Worm (Caenorhabditis elegans) whole organism, late embryonic: ENCODE results near the gene spo-11.
A peak's percentile ranks its signal among the peaks of the same experiment; 100 is the strongest.

Source experiments
- F13H6.1 ChIP-seq: sonication (generic microtip); optimal IDR thresholded peaks from 2 replicates; lab custom pipeline; 2016; ENCODE audit warnings: missing genetic modification characterization, missing compliant biosample characterization
- T23F11.4 ChIP-seq: fragments of 200-800 bp; sonication (Bioruptor generic); optimal IDR thresholded peaks from 2 replicates; lab custom pipeline; 2018; ENCODE audit warnings: mild to moderate bottlenecking, missing genetic modification characterization, missing compliant biosample characterization
- Y22D7AL.16 ChIP-seq: sonication (generic microtip); optimal IDR thresholded peaks from 2 replicates; lab custom pipeline; 2016; ENCODE audit warnings: missing genetic modification characterization, missing compliant biosample characterization
- ceh-14 ChIP-seq: sonication (generic microtip); optimal IDR thresholded peaks from 2 replicates; lab custom pipeline; 2016; ENCODE audit warnings: missing genotype, missing genetic modification characterization, missing compliant biosample characterization
- ceh-18 ChIP-seq: sonication (generic microtip); optimal IDR thresholded peaks from 2 replicates; lab custom pipeline; 2016; ENCODE audit warnings: missing genetic modification characterization, missing compliant biosample characterization
- ceh-2 ChIP-seq: sonication (generic microtip); optimal IDR thresholded peaks from 2 replicates; lab custom pipeline; 2016; ENCODE audit warnings: missing genotype, missing genetic modification characterization, missing compliant biosample characterization
- ceh-22 ChIP-seq: sonication (generic microtip); optimal IDR thresholded peaks from 2 replicates; lab custom pipeline; 2017; ENCODE audit warnings: missing biosample characterization, missing genetic modification characterization
- ceh-24 ChIP-seq: sonication (generic microtip); optimal IDR thresholded peaks from 2 replicates; lab custom pipeline; 2016; ENCODE audit warnings: mild to moderate bottlenecking, missing genetic modification characterization, missing compliant biosample characterization
- ceh-30 ChIP-seq: fragments of 150-350 bp; optimal IDR thresholded peaks from 2 replicates; lab custom pipeline; 2014; ENCODE audit warnings: missing biosample characterization, missing genetic modification characterization
- ceh-31 ChIP-seq: sonication (generic microtip); optimal IDR thresholded peaks from 2 replicates; lab custom pipeline; 2016; ENCODE audit warnings: missing genetic modification characterization, missing compliant biosample characterization
- ceh-34 ChIP-seq: sonication (generic microtip); optimal IDR thresholded peaks from 2 replicates; lab custom pipeline; 2016; ENCODE audit warnings: mild to moderate bottlenecking, missing genetic modification characterization, missing compliant biosample characterization
- ceh-45 ChIP-seq: fragments of 200-800 bp; sonication (Bioruptor generic); IDR thresholded peaks from 2 replicates; pipeline ENCODE4 v1.3.6; 2022; ENCODE audit warnings: missing genetic modification reagents, missing genetic modification characterization, missing compliant biosample characterization
- dve-1 ChIP-seq: sonication (generic microtip); optimal IDR thresholded peaks from 2 replicates; lab custom pipeline; 2017; ENCODE audit warnings: antibody characterized with exemption, mild to moderate bottlenecking, missing genetic modification characterization, missing compliant biosample characterization
- elt-2 ChIP-seq: sonication (generic microtip); optimal IDR thresholded peaks from 2 replicates; lab custom pipeline; 2016; ENCODE audit warnings: missing genetic modification reagents, missing genetic modification characterization, missing compliant biosample characterization
- ets-4 ChIP-seq: sonication (generic microtip); optimal IDR thresholded peaks from 2 replicates; lab custom pipeline; 2016; ENCODE audit warnings: missing genetic modification characterization, missing compliant biosample characterization
- eyg-1 ChIP-seq: sonication (generic microtip); optimal IDR thresholded peaks from 2 replicates; lab custom pipeline; 2016; ENCODE audit warnings: missing genotype, missing genetic modification characterization, missing compliant biosample characterization
- fkh-10 ChIP-seq: fragments of 150-350 bp; optimal IDR thresholded peaks from 2 replicates; lab custom pipeline; 2014; ENCODE audit warnings: missing biosample characterization, missing genetic modification reagents, missing genetic modification characterization
- gmeb-2 ChIP-seq: sonication (generic microtip); optimal IDR thresholded peaks from 2 replicates; lab custom pipeline; 2016; ENCODE audit warnings: missing genetic modification characterization, inconsistent platforms, missing compliant biosample characterization
- hlh-15 ChIP-seq: sonication (generic microtip); optimal IDR thresholded peaks from 2 replicates; lab custom pipeline; 2016; ENCODE audit warnings: missing genetic modification characterization, missing compliant biosample characterization
- hlh-30 ChIP-seq: sonication (generic microtip); optimal IDR thresholded peaks from 2 replicates; lab custom pipeline; 2017; ENCODE audit warnings: antibody characterized with exemption, missing genetic modification characterization, missing compliant biosample characterization; ENCODE audit not compliant: insufficient read depth
- lim-6 ChIP-seq: sonication (generic microtip); optimal IDR thresholded peaks from 2 replicates; lab custom pipeline; 2016; ENCODE audit warnings: missing genetic modification characterization, missing compliant biosample characterization
- nfya-1 ChIP-seq: sonication (generic microtip); optimal IDR thresholded peaks from 2 replicates; lab custom pipeline; 2017; ENCODE audit warnings: missing genetic modification characterization, mild to moderate bottlenecking, missing compliant biosample characterization, antibody characterized with exemption, moderate library complexity
- nhr-232 ChIP-seq: sonication (generic microtip); optimal IDR thresholded peaks from 2 replicates; lab custom pipeline; 2016; ENCODE audit warnings: missing genetic modification characterization, missing compliant biosample characterization
- pat-9 ChIP-seq: fragments of 200-800 bp; sonication (Bioruptor generic); optimal IDR thresholded peaks from 2 replicates; lab custom pipeline; 2018; ENCODE audit warnings: mild to moderate bottlenecking, missing genetic modification characterization, moderate library complexity, missing compliant biosample characterization
- pax-1 ChIP-seq: fragments of 150-350 bp; optimal IDR thresholded peaks from 2 replicates; lab custom pipeline; 2014; ENCODE audit warnings: missing biosample characterization, missing genetic modification characterization
- pha-2 ChIP-seq: sonication (generic microtip); optimal IDR thresholded peaks from 2 replicates; lab custom pipeline; 2017; ENCODE audit warnings: mild to moderate bottlenecking, missing genetic modification characterization, missing compliant biosample characterization
- pha-4 ChIP-seq: fragments of 150-350 bp; optimal IDR thresholded peaks from 2 replicates; lab custom pipeline; 2018; ENCODE audit warnings: missing biosample characterization, missing genetic modification reagents, missing genetic modification characterization
- ref-2 ChIP-seq: sonication (generic microtip); optimal IDR thresholded peaks from 2 replicates; lab custom pipeline; 2016; ENCODE audit warnings: missing genetic modification characterization, missing compliant biosample characterization
- rnt-1 ChIP-seq: sonication (generic microtip); optimal IDR thresholded peaks from 2 replicates; lab custom pipeline; 2016; ENCODE audit warnings: missing genetic modification characterization, missing compliant biosample characterization
- sdc-2 ChIP-seq: sonication (generic microtip); optimal IDR thresholded peaks from 2 replicates; lab custom pipeline; 2016; ENCODE audit warnings: missing genotype, missing genetic modification characterization, missing compliant biosample characterization
- sox-2 ChIP-seq: fragments of 200-800 bp; sonication (Bioruptor generic); IDR thresholded peaks from 2 replicates; pipeline ENCODE4 v1.3.6; 2022; ENCODE audit warnings: missing genetic modification reagents, missing genetic modification characterization, missing compliant biosample characterization
- syd-9 ChIP-seq: sonication (generic microtip); optimal IDR thresholded peaks from 2 replicates; lab custom pipeline; 2016; ENCODE audit warnings: mild to moderate bottlenecking, missing genetic modification characterization, moderate library complexity, missing compliant biosample characterization
- tbx-2 ChIP-seq: sonication (generic microtip); optimal IDR thresholded peaks from 2 replicates; lab custom pipeline; 2016; ENCODE audit warnings: missing genetic modification characterization, missing compliant biosample characterization
- ttx-3 ChIP-seq: sonication (generic microtip); optimal IDR thresholded peaks from 2 replicates; lab custom pipeline; 2016; ENCODE audit warnings: missing genetic modification reagents, missing genetic modification characterization, missing compliant biosample characterization
- unc-3 ChIP-seq, 2 experiments: fragments of 200-800 bp in 1 of 2; sonication (Bioruptor generic) in 1 of 2; sonication (generic microtip) in 1 of 2; conservative IDR thresholded peaks in 1 of 2; optimal IDR thresholded peaks in 1 of 2; 2 replicates each; pipeline versions ENCODE4 v1.3.6 to Lab custom; 2016 to 2022; ENCODE audit warnings: missing compliant biosample characterization in 2 of 2, missing genetic modification characterization in 2 of 2, missing genetic modification reagents in 1 of 2
- unc-42 ChIP-seq: sonication (generic microtip); optimal IDR thresholded peaks from 2 replicates; lab custom pipeline; 2016; ENCODE audit warnings: missing genotype, missing genetic modification characterization, missing compliant biosample characterization
- unc-55 ChIP-seq: sonication (generic microtip); optimal IDR thresholded peaks from 2 replicates; lab custom pipeline; 2017; ENCODE audit warnings: missing biosample characterization, missing genetic modification reagents, missing genetic modification characterization
- unc-86 ChIP-seq: sonication (generic microtip); optimal IDR thresholded peaks from 2 replicates; lab custom pipeline; 2016; ENCODE audit warnings: missing genetic modification characterization, missing compliant biosample characterization

spo-11 gene

DNA sequence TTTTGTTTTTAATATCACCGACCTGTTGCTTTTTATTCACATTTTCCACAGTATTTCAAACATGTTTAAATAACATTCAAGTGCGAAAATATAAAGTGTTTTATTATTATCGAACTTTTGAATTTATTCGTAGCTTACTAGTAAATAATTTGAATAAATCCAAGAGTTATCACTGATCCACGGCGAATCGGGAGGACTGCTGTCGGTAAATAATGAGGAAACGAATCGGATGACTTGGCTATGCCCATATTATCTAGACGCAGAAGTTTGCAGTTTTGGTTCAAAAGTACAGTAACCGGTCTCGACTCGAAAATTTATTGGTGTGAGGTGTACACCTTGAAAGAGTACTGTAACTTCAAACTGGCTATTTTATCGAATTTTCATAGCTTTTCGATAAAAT is 31.9 kb upstream of the spo-11 start:
- TF ChIP-seq dve-1 (tag; lab: Kevin White, UChicago): no peak
- no peak for TF ChIP-seq fkh-10
- TF ChIP-seq ceh-14 (tag; lab: Kevin White, UChicago): no peak
- TF ChIP-seq ceh-30 (tag; lab: Kevin White, UChicago): no peak
- no peak for TF ChIP-seq lim-6 (tag; lab: Kevin White, UChicago)
- TF ChIP-seq pha-2 (tag; lab: Kevin White, UChicago): no peak
- TF ChIP-seq ets-4: no peak
- no peak for TF ChIP-seq ceh-24
- TF ChIP-seq ttx-3 (tag; lab: Kevin White, UChicago): no peak
- no peak for TF ChIP-seq sdc-2 (tag; lab: Kevin White, UChicago)
- TF ChIP-seq Y22D7AL.16 (tag; lab: Kevin White, UChicago): no peak
- no peak for TF ChIP-seq pat-9 (tag; lab: Kevin White, UChicago)
- no peak for TF ChIP-seq hlh-30
- no peak for TF ChIP-seq eyg-1
- TF ChIP-seq unc-55 (GFP tag; lab: Kevin White, UChicago): no peak
- no peak for TF ChIP-seq ceh-31 (tag; lab: Kevin White, UChicago)

ce11 chrIV:11154425-11155114 is 29.9 kb upstream of the spo-11 start, which contains the start of gene C08F8.3:
C08F8.3 (plus strand) TSS chrIV:11155044.
- peak; percentile 37 for TF ChIP-seq nfya-1

- no peak for TF ChIP-seq dve-1 (tag; lab: Kevin White, UChicago)
- TF ChIP-seq ttx-3 (tag; lab: Kevin White, UChicago): no peak
- no peak for TF ChIP-seq nfya-1
- TF ChIP-seq unc-55 (GFP tag; lab: Kevin White, UChicago): no peak
- no peak for TF ChIP-seq T23F11.4 (GFP tag; lab: Kevin White, UChicago)
- no peak for TF ChIP-seq F13H6.1 (tag; lab: Kevin White, UChicago)
- no peak for TF ChIP-seq syd-9 (tag; lab: Kevin White, UChicago)
- no peak for TF ChIP-seq ceh-22 (tag; lab: Kevin White, UChicago)
- TF ChIP-seq pax-1 (tag; lab: Kevin White, UChicago): no peak
- no peak for TF ChIP-seq elt-2 (tag; lab: Kevin White, UChicago)
- no peak for TF ChIP-seq hlh-15 (tag; lab: Kevin White, UChicago)
- TF ChIP-seq ref-2: no peak
- TF ChIP-seq pha-4 (tag; lab: Kevin White, UChicago): no peak
- no peak for TF ChIP-seq tbx-2
- no peak for TF ChIP-seq ceh-31 (tag; lab: Kevin White, UChicago)
- TF ChIP-seq, all 69 proteins: peak for 0
Observed at ce11 chrIV:11150844-11151243, 26.2 kb upstream of the spo-11 start, which contains the start of gene C08F8.2. C08F8.2 (plus strand) TSS chrIV:11150997.

- TF ChIP-seq unc-86 (tag; lab: Kevin White, UChicago) (no peak), dve-1 (tag; lab: Kevin White, UChicago) (peak; percentile 54), ceh-45 (GFP tag; lab: Robert Waterston, UW) (no peak), pax-1 (tag; lab: Kevin White, UChicago) (peak; percentile 66), gmeb-2 (peak; percentile 12), ceh-34 (peak; percentile 14), unc-3 (GFP tag; conservative IDR thresholded peaks at IDR 0.05; lab: Robert Waterston, UW) (peak; percentile 29; the same call in 1 of the 2 replicates), unc-3 (tag; optimal IDR thresholded peaks at IDR 0.05; lab: Kevin White, UChicago) (no peak), sox-2 (GFP tag; lab: Robert Waterston, UW) (no peak), hlh-30 (no peak), ceh-18 (tag; lab: Kevin White, UChicago) (peak; percentile 39), unc-55 (GFP tag; lab: Kevin White, UChicago) (peak; percentile 37), nfya-1 (peak; percentile 90), pha-4 (tag; lab: Kevin White, UChicago) (no peak), unc-42 (peak; percentile 46), nhr-232 (tag; lab: Kevin White, UChicago) (no peak), elt-2 (tag; lab: Kevin White, UChicago) (peak; percentile 48), ceh-31 (tag; lab: Kevin White, UChicago) (peak; percentile 50), tbx-2 (peak; percentile 44), rnt-1 (tag; lab: Kevin White, UChicago) (peak; percentile 3), ceh-2 (tag; lab: Kevin White, UChicago) (no peak), F13H6.1 (tag; lab: Kevin White, UChicago) (peak; percentile 11), ref-2 (peak; percentile 25)
Observed at ce11 chrIV:11149454-11150163, 24.9 kb upstream of the spo-11 start, which contains the start of the genes F01G4.6 and pfd-1. F01G4.6 (minus strand) TSS chrIV:11149504. pfd-1 (plus strand) TSS chrIV:11150113.
